Worm (Caenorhabditis elegans) whole organism, midembryonic: ENCODE results near the gene dnj-5.

Source experiments
- T22C8.4 ChIP-seq: fragments of 200-800 bp; sonication (Bioruptor generic); IDR thresholded peaks from 2 replicates; pipeline ENCODE4 v1.3.6; 2022; ENCODE audit warnings: missing genetic modification characterization, missing compliant biosample characterization
- cog-1 ChIP-seq: sonication (generic microtip); optimal IDR thresholded peaks from 2 replicates; lab custom pipeline; 2016; ENCODE audit warnings: missing genetic modification characterization, missing compliant biosample characterization
- flt-1 ChIP-seq: fragments of 200-800 bp; sonication (Bioruptor generic); IDR thresholded peaks from 2 replicates; pipeline ENCODE4 v1.3.6; 2022; ENCODE audit warnings: missing genetic modification characterization, missing compliant biosample characterization
- klf-2 ChIP-seq: fragments of 200-800 bp; sonication (Bioruptor generic); conservative IDR thresholded peaks from 2 replicates; pipeline ENCODE4 v1.3.6; 2022; ENCODE audit warnings: missing genetic modification reagents, missing genetic modification characterization, missing compliant biosample characterization
- med-1 ChIP-seq: sonication (generic microtip); optimal IDR thresholded peaks from 2 replicates; lab custom pipeline; 2017; ENCODE audit warnings: missing genetic modification characterization, mild to moderate bottlenecking, missing compliant biosample characterization, antibody characterized with exemption, missing genetic modification reagents; ENCODE audit not compliant: insufficient read depth
- ref-1 ChIP-seq: fragments of 200-800 bp; sonication (Bioruptor generic); conservative IDR thresholded peaks from 2 replicates; pipeline ENCODE4 v1.3.6; 2022; ENCODE audit warnings: missing genetic modification reagents, missing genetic modification characterization, missing compliant biosample characterization
- tab-1 ChIP-seq: fragments of 200-800 bp; sonication (Bioruptor generic); IDR thresholded peaks from 2 replicates; pipeline ENCODE4 v1.3.6; 2022; ENCODE audit warnings: missing genetic modification characterization, missing compliant biosample characterization
- ztf-23 ChIP-seq: fragments of 200-800 bp; sonication (Bioruptor generic); IDR thresholded peaks from 2 replicates; pipeline ENCODE4 v1.3.6; 2022; ENCODE audit warnings: missing genetic modification reagents, missing genetic modification characterization, missing compliant biosample characterization
- ztf-29 ChIP-seq: fragments of 200-800 bp; sonication (Bioruptor generic); IDR thresholded peaks from 2 replicates; pipeline ENCODE4 v1.3.6; 2022; ENCODE audit warnings: missing genetic modification reagents, missing genetic modification characterization, missing compliant biosample characterization

Gene dnj-5

DNA sequence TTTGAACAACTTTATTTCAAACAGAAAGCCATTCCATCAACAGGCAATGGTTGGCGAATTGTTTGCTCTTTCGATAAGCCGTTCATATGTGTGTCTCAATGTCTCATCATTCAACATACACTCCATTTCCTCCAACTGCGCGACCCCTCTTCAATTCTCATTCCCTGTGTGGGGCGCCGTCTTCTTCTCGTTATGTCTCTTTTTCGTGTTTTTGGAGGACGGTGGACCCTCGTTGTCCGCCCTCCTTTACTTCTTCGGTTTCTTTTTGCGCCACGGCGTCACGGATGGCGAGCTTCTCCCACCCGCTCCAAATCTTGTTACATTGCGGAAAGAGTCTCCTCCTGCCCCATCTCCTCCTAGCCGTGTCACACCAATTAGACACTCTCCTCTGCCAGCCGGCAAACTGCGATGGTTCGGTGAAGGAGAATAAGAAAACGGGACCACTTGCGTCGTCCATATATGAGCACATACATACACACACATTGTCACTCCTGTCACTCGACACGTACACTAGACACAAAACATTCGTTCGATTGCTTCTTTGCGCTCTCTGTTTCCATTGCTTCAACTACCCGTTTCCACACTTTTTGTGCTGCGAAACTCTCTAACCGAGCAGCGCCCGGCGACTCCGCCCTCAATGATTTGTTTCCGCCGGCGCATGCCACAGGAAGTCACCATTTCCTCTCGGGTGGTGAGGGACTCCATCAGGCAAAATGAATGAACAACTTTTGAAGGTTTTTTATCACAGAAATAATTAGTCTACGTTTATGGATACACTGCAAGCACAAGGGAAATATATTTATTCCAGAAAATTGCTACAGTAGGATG is 29.8 kb downstream of the dnj-5 start:
- TF ChIP-seq flt-1 (GFP tag; lab: Robert Waterston, UW) (no peak), klf-2 (GFP tag; lab: Robert Waterston, UW) (no peak), med-1 (GFP tag; lab: Kevin White, UChicago) (no peak), ztf-23 (GFP tag; lab: Robert Waterston, UW) (no peak), ztf-29 (GFP tag; lab: Robert Waterston, UW) (no peak)

DNA sequence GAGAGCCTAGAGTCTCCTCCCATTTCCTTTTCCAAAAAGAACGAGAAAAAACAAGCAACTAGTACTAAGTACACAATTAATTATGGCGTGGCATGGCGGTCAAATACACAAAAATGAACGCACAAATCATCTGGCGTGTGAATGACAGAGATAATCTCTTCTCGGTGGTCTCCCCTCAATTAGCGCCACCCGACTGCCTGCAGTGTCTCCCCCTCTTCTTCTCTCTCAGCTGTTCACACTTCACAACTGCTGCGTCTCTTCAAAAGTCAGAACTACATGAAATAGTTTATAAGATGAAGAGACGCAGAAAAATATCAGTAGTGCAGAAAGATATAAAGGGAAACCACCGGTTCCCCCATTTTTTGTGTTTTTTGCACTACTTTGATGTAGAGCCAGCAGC is 30.7 kb downstream of the dnj-5 start:
- TF ChIP-seq ztf-23 (GFP tag; lab: Robert Waterston, UW) (no peak), flt-1 (GFP tag; lab: Robert Waterston, UW) (0 out of 2 replicates have a peak, but pooled peaks have one; percentile 10)

DNA sequence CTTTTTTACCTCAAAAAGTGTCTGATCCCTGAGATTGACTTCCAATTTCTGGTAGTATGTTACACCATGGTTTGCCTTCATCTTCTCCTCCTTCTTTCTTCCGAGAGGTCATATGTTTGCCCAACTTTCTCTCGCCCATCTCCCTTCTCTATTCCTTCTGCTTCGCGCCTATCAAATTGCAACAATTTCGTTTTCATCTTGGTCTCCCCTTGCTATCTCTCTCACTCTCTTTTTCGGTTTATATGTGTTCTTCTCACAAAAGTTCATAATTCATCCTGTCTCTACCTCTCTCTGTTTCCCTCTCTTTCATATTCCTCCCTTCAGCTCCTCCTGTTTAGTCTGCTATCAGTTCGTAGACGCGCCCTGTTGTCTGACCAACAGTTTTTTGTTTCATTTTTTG is 31.4 kb downstream of the dnj-5 start:
- TF ChIP-seq ztf-23 (GFP tag; lab: Robert Waterston, UW) (no peak), ref-1 (no peak), klf-2 (GFP tag; lab: Robert Waterston, UW) (no peak), med-1 (GFP tag; lab: Kevin White, UChicago) (no peak)

DNA sequence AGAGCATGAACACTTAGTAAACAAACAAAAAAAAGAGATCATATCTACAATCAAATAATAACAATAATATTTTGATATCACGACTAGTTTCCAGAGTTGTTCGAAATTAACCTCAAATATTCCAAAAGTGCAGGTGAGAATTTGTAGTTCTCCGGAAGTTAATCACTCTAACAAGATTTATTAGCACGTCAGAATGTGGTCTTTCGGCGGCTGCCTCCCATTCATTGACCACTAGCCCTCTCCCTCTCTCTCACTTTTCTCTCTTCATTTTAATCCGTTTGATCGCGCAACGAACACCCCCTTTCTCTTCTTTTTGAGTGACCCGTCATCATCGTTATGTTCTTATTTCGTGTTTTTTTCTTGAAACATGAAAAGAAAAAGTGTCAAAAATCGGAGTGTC is 32.4 kb downstream of the dnj-5 start:
- 0 out of 2 replicates have a peak, but pooled peaks have one; percentile 44 for TF ChIP-seq ztf-29 (GFP tag; lab: Robert Waterston, UW)
- TF ChIP-seq ref-1 = no peak
- no peak for TF ChIP-seq klf-2 (GFP tag; lab: Robert Waterston, UW)
- TF ChIP-seq cog-1 = peak; percentile 77

DNA sequence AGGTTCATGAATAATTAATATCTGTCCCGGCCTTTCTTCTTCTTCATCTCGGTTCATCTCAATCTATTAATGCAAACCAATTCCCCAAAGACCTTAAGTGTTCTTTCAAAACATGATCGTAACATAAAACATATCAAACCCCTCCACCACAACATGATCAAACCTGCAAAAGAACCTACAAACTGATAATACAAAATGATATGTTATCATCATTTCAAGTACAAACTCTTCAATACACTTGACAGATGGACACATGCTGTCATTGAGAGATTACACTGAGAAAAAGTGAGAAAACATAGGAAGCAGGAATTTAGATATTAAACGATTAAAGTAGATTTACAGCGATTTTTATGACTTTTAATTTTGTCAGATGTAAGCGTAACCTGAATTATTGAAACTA is 33.6 kb downstream of the dnj-5 start:
- no peak for TF ChIP-seq ztf-23 (GFP tag; lab: Robert Waterston, UW)
- no peak for TF ChIP-seq flt-1 (GFP tag; lab: Robert Waterston, UW)
- no peak for TF ChIP-seq ztf-29 (GFP tag; lab: Robert Waterston, UW)
- no peak for TF ChIP-seq med-1 (GFP tag; lab: Kevin White, UChicago)

DNA sequence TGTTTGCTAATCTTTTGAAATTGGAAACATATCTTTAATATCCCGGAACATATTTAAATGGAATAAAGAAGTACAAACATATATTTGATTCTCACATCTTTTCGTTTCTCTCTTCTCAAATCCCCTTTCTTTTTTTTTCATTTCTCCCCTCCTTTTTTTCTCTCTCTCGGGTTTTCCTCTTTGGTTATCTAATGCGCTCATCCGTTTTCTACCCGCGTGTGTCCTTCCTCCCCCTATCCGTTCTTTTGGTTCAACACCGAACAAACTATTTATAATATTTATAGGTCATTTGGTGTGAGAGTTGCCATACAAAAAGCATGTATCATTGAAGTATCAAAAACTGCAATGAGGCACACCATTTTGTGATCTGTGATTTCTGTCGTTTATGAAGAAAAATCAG is 34.2 kb downstream of the dnj-5 start:
- TF ChIP-seq flt-1 (GFP tag; lab: Robert Waterston, UW) = no peak
- TF ChIP-seq ztf-23 (GFP tag; lab: Robert Waterston, UW) = no peak
- no peak for TF ChIP-seq ref-1

DNA sequence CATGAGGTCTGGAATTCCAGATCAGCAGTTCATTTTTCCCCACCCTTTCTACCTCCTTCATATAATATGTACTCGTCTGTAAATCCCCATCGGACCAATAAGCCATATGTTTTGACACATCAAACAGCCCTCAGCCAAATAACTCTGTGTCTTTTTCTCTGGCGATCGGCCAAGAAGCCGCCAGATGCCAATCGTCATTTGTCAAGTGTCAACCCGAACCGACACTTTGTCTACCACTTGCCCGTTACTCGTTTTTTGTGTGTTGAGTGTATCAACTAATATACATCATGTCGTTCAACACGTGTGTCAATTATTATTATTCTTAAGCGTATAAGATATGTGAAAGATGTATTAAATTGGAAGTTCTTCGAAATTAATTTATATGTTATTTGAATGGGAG is 34.9 kb downstream of the dnj-5 start:
- TF ChIP-seq cog-1 = peak; percentile 42
- no peak for TF ChIP-seq ztf-23 (GFP tag; lab: Robert Waterston, UW)

DNA sequence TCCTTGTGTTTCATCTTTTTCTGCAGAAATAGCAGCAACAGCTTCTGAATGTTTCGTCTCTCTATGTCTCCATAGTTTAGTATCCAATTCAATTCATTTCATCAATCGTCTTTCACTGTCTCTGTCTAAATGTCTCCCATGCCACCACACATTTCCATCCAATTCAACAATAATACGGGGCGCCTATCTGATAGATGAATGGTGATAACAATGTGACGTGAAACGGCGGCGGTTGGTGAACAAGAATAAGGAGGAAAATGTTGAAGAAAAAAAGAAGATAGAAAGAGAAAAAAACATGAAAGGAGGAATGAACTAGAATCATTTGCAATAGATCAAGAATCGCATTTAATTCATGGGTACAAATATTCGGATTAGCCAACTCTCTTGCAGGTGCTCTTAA is 35.8 kb downstream of the dnj-5 start:
- TF ChIP-seq T22C8.4 (GFP tag; lab: Robert Waterston, UW) = no peak
- TF ChIP-seq flt-1 (GFP tag; lab: Robert Waterston, UW) = no peak
- TF ChIP-seq ztf-29 (GFP tag; lab: Robert Waterston, UW) = no peak

DNA sequence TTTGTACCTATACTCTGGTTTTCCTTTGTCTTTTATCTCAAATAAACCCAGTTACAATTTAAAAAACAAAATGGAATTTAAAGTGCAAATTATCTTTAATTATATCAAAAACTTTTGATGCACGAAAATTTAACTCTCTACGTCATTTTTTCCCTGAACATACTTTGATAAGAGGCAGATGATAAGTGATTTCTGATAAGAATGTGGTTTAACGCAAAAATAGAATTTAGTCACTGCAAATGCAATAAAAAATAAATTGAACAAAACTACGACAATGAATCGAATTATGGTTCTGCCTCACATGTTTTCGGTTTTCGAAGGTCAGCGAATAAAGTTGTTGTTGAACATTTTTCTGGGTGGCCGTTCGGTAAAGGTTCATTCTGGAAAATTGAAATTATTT is 36.3 kb downstream of the dnj-5 start:
- TF ChIP-seq T22C8.4 (GFP tag; lab: Robert Waterston, UW) = no peak
- TF ChIP-seq ztf-23 (GFP tag; lab: Robert Waterston, UW) = no peak
- no peak for TF ChIP-seq tab-1 (GFP tag; lab: Robert Waterston, UW)
- TF ChIP-seq cog-1 = no peak
- no peak for TF ChIP-seq med-1 (GFP tag; lab: Kevin White, UChicago)
- no peak for TF ChIP-seq flt-1 (GFP tag; lab: Robert Waterston, UW)
- no peak for TF ChIP-seq ref-1
- TF ChIP-seq ztf-29 (GFP tag; lab: Robert Waterston, UW) = no peak
- no peak for TF ChIP-seq klf-2 (GFP tag; lab: Robert Waterston, UW)

DNA sequence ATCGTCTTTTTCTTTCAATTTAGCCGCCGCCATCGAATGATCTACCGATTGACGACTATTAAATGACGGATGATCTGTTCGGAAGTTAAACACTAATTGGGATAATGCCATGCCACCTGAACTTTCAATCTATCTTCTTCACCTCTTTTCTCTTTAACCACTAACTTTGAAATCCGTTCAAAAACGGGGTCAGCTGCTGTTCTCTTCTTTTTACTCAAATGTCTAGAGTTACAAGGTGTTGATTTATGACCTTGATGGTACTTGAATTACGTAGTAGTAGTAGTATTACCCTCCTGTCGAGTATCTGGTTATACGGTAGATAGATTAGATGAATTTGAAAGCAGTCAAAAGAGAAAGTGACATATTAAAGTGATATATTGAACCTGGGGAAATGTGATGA is 37.0 kb downstream of the dnj-5 start:
- TF ChIP-seq flt-1 (GFP tag; lab: Robert Waterston, UW) (no peak), tab-1 (GFP tag; lab: Robert Waterston, UW) (no peak), cog-1 (no peak), klf-2 (GFP tag; lab: Robert Waterston, UW) (no peak)

DNA sequence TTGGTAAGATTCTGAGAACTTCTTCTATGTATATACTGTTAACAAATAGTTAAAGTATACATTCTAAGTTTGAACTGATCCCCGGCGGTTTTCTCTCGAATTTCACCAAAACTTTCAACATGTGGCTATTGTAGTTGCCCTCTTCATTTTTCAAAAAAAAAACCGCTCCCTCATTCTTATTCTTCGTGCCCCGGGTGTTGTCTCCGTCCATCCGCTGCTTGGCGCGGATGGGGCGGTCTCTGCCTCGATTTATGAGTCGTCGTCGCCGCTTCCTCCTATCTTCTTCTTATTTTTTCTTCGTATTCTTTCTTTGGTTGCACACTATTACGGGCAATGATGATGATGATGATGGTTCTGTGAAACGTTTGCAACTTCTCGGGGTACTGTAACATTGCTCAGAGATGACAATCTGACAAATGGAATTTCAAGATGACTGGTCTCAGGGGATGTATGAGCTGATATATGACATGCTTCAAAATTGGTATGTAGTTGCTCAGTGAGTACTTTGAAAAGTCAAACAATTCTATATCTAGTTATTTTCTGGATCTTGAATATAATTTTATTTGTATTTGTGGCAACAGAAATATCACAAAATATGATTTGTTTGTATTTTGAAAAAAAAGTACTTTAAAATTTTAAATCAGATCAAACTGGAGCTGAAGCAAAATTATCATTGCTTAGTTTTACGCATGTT is 37.7 kb downstream of the dnj-5 start:
- TF ChIP-seq ref-1 = no peak
- no peak for TF ChIP-seq ztf-23 (GFP tag; lab: Robert Waterston, UW)
- no peak for TF ChIP-seq flt-1 (GFP tag; lab: Robert Waterston, UW)
- TF ChIP-seq T22C8.4 (GFP tag; lab: Robert Waterston, UW) = no peak
- TF ChIP-seq cog-1 = no peak
- no peak for TF ChIP-seq tab-1 (GFP tag; lab: Robert Waterston, UW)
- no peak for TF ChIP-seq klf-2 (GFP tag; lab: Robert Waterston, UW)
- no peak for TF ChIP-seq med-1 (GFP tag; lab: Kevin White, UChicago)
- TF ChIP-seq ztf-29 (GFP tag; lab: Robert Waterston, UW) = no peak
